Worm (Caenorhabditis elegans): Measurements from ENCODE around the gene F31D5.7.

Gene F31D5.7

DNA sequence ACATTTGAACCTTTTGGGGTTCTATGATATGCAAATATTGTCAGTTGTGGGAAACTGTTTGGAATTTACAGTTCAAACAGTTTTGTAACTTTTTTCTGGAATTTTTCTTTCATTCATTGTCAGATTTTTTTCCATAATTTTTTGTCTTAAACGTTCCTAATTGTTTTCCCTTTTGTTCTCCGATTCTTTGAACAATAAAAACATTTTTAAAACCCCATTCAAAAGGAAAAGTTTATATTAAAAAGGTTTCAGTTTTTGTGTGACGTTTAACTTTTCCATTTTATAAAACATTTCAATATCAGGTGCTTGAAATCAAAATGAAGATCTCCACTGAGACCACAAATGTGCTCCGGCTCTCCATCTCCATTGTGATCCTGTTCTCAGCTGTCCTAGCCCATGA, 7.8 kb downstream of the F31D5.7 start, which contains the start of gene F31D5.1:
Gene F31D5.1 (plus strand): TSS at position 301 of the 400 bp plus-strand sequence.
- TF ChIP-seq nhr-77 (tag; optimal IDR thresholded peaks at IDR 0.05) (no peak), spr-3 (GFP tag; optimal IDR thresholded peaks at IDR 0.05) (no peak), hlh-11 (tag; optimal IDR thresholded peaks at IDR 0.05) (no peak), madf-5 (GFP tag; IDR thresholded peaks at IDR 0.05) (no peak), ctbp-1 (GFP tag; IDR thresholded peaks at IDR 0.05) (no peak), ama-1 (optimal IDR thresholded peaks at IDR 0.05) (no peak), lsy-2 (tag; optimal IDR thresholded peaks at IDR 0.05) (no peak), aha-1 (tag) (no peak), skn-1 (tag; optimal IDR thresholded peaks at IDR 0.05) (no peak), ztf-7 (tag; optimal IDR thresholded peaks at IDR 0.05) (no peak), zag-1 (tag; optimal IDR thresholded peaks at IDR 0.05) (no peak), ceh-20 (GFP tag; IDR thresholded peaks at IDR 0.05) (no peak), ceh-82 (tag; optimal IDR thresholded peaks at IDR 0.05) (no peak), ceh-28 (tag; optimal IDR thresholded peaks at IDR 0.05) (no peak), gei-8 (GFP tag; optimal IDR thresholded peaks at IDR 0.05) (no peak), jun-1 (tag; optimal IDR thresholded peaks at IDR 0.05) (no peak)

DNA sequence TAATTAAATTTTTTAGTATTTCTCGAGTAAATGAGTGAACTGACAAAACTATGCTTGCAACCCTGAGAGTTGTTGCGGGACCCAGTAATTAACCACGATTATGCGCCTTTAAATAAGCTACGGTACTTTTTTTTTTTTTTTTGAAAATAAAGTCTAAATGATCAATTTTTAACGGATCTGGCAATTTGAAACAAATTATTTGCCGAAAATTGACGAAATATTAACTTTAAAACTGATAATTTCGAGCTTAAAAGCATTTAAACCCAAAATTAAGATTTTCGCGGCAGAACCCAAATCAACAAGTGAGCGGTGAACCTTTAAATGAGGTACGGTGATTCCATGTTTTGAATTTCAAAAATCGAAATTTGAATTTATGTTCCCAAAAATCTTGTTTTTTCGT, 11.3 kb downstream of the F31D5.7 start:
- no peak for TF ChIP-seq attf-4 (tag; optimal IDR thresholded peaks at IDR 0.05)
- TF ChIP-seq F49E8.2 (tag; optimal IDR thresholded peaks at IDR 0.05; ENCODE audit: borderline replicate concordance) = peak; percentile 59

DNA sequence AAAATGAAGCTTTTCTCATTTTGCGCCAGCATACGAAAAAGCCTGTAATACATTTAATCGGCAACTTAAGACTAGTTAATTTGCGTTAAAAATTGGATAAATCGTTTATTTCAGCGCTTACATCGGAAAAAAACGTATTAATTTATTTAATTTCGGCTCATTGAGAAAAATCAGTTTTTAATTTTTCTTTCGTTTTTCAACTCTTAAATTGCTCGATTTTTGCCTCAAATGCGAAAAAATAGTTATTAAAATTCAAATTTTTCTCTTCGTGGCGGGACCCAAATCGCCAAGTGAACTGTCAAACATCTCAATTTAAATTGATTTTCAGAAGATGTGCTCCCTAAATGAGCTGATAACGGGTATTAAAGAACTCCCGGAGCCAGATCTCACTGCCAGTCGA, 11.8 kb downstream of the F31D5.7 start, which contains the start of gene C16A11.5:
Gene C16A11.5 (plus strand): TSS at position 323 of the 400 bp plus-strand sequence.
- no peak for TF ChIP-seq Y48G9A.11 (GFP tag; IDR thresholded peaks at IDR 0.05)
- no peak for TF ChIP-seq daf-19 (GFP tag; conservative IDR thresholded peaks at IDR 0.05)
- TF ChIP-seq skn-1 (tag; optimal IDR thresholded peaks at IDR 0.05) = no peak
- peak; percentile 77 for TF ChIP-seq aha-1 (tag)
- TF ChIP-seq mxl-2 (GFP tag; conservative IDR thresholded peaks at IDR 0.05) = no peak
- TF ChIP-seq unc-62 (GFP tag; optimal IDR thresholded peaks at IDR 0.05 in 1 of 2) = peak in 1 of 2 experiments; percentile 92
- no peak for TF ChIP-seq unc-62 (tag; optimal IDR thresholded peaks at IDR 0.05)
- TF ChIP-seq nhr-102 (tag; optimal IDR thresholded peaks at IDR 0.05) = no peak
- TF ChIP-seq Y5F2A.4 (GFP tag; optimal IDR thresholded peaks at IDR 0.05) = no peak
- TF ChIP-seq nhr-25 (tag; optimal IDR thresholded peaks at IDR 0.05; ENCODE audit: borderline replicate concordance, insufficient read depth) = no peak
- TF ChIP-seq egl-27 (tag; optimal IDR thresholded peaks at IDR 0.05) = no peak
- no peak for TF ChIP-seq F37D6.2 (tag; optimal IDR thresholded peaks at IDR 0.05)

DNA sequence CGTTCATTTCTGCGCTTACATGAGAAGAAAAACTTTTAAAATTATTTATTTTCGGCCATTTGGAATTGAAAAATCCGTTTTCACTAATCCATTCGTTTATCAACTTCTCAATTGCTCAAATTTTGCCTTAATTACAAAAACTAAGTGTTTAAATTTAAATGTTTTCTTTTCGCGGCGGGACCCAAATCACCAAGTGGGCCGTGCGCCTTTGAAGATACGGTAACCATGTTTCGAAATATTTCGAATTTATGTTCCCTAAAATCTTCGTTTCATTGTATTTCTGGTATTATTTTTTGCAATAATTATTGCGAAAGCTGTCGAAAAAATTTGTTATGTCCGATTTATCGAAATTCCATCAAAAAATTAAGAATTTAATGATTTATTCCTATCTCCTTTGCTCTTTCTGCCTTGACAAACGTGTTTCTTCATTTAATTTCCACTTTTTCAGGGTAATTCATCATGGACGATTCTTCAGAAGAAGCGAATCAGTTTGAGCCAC, 15.4 kb downstream of the F31D5.7 start, which contains the start of gene C16A11.4:
Gene C16A11.4 (plus strand): TSS at position 449 of the 499 bp plus-strand sequence.
- TF ChIP-seq nhr-77 (tag; optimal IDR thresholded peaks at IDR 0.05) (no peak), gei-8 (GFP tag; optimal IDR thresholded peaks at IDR 0.05) (no peak), ctbp-1 (GFP tag; IDR thresholded peaks at IDR 0.05) (no peak), skn-1 (tag; optimal IDR thresholded peaks at IDR 0.05) (no peak), T26A8.4 (GFP tag; IDR thresholded peaks at IDR 0.05) (no peak), lin-38 (GFP tag; IDR thresholded peaks at IDR 0.05) (peak; percentile 28), nhr-28 (tag; optimal IDR thresholded peaks at IDR 0.05) (no peak)

DNA sequence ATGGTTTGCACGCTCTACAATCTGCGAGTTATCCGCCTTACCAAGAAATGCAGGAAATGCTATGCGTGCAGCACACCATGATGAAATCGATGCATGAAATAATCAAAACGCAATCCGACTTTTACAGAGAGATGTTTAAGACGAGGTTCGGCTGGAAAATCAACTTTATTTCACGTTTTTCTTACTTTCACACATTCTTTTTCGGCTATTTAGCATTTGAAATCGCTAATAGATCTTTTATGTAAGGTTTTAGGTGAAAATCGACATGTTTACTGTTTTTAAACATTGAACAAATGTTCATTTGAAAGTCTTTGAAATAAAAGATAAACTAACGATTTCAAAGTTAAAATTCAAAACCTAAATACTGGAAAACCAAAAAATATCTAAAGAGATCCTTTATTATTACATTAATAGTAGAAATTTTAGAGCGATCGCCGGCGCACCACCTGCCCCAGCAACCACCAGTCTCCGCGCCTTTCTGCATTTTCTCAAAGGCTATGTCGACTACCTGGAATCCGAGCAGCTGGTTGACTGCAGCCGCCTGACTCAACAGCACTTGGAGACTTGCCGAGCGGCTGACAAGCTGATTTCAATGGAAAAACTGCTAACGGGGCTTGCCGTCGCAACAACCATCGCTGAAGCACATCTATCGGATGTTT, 17.0 kb downstream of the F31D5.7 start:
- TF ChIP-seq nhr-237 (tag; optimal IDR thresholded peaks at IDR 0.05) (no peak), dmd-8 (GFP tag; IDR thresholded peaks at IDR 0.05) (0 out of 2 replicates have a peak, but pooled peaks have one; percentile 28), D1046.2 (GFP tag; IDR thresholded peaks at IDR 0.05) (peak; percentile 7; the same call in 1 of the 2 replicates), cey-2 (tag; optimal IDR thresholded peaks at IDR 0.05; ENCODE audit: borderline replicate concordance, insufficient read depth) (no peak), dmd-9 (GFP tag; IDR thresholded peaks at IDR 0.05) (no peak), lin-39 (tag; optimal IDR thresholded peaks at IDR 0.05) (no peak), ceh-82 (tag; optimal IDR thresholded peaks at IDR 0.05) (no peak), ZK546.5 (tag; optimal IDR thresholded peaks at IDR 0.05) (no peak), set-16 (GFP tag; IDR thresholded peaks at IDR 0.05) (peak; percentile 67), nhr-76 (tag; optimal IDR thresholded peaks at IDR 0.05) (no peak), mdl-1 (tag; optimal IDR thresholded peaks at IDR 0.05) (no peak), php-3 (GFP tag; IDR thresholded peaks at IDR 0.05) (peak; percentile 36; the same call in 1 of the 2 replicates), saeg-2 (GFP tag; IDR thresholded peaks at IDR 0.05) (0 out of 2 replicates have a peak, but pooled peaks have one; percentile 29), nhr-111 (GFP tag; optimal IDR thresholded peaks at IDR 0.05) (peak; percentile 33), ceh-20 (GFP tag; IDR thresholded peaks at IDR 0.05) (no peak), T26A8.4 (GFP tag; IDR thresholded peaks at IDR 0.05) (no peak), jun-1 (tag; optimal IDR thresholded peaks at IDR 0.05) (no peak)

Measured in whole organism, L4 larva.